Fruit fly (Drosophila melanogaster) whole organism, wandering third instar larva: ENCODE results near the gene CheB38a.

Experiments used
- Abd-B ChIP-seq: fragments of >200 bp; optimal IDR thresholded peaks from 2 replicates; lab custom pipeline; 2017; ENCODE audit warnings: missing biosample characterization, missing genetic modification characterization
- CG32264 ChIP-seq: fragments of 200-800 bp; sonication (Bioruptor generic); optimal IDR thresholded peaks from 2 replicates; lab custom pipeline; 2016; ENCODE audit warnings: missing biosample characterization, missing genetic modification characterization
- CG9705 ChIP-seq: fragments of 200-800 bp; sonication (Bioruptor generic); optimal IDR thresholded peaks from 2 replicates; lab custom pipeline; 2018; ENCODE audit warnings: missing biosample characterization, mild to moderate bottlenecking, missing genetic modification characterization
- CrebA ChIP-seq: fragments of 200-800 bp; sonication (Bioruptor generic); optimal IDR thresholded peaks from 2 replicates; lab custom pipeline; 2016; ENCODE audit warnings: missing biosample characterization, mild to moderate bottlenecking, missing genetic modification characterization, borderline replicate concordance
- Dfd ChIP-seq: fragments of >200 bp; optimal IDR thresholded peaks from 2 replicates; lab custom pipeline; 2017; ENCODE audit warnings: missing biosample characterization, missing genetic modification characterization
- Dif ChIP-seq: fragments of 200-275, 200-300 bp; sonication (Bioruptor generic); optimal IDR thresholded peaks from 2 replicates; lab custom pipeline; 2018; ENCODE audit warnings: missing biosample characterization, missing genetic modification characterization; ENCODE audit not compliant: partially characterized antibody
- GATAd ChIP-seq: sonication (Bioruptor generic); optimal IDR thresholded peaks from 2 replicates; lab custom pipeline; 2016; ENCODE audit warnings: missing biosample characterization, missing genetic modification characterization
- HLH106 ChIP-seq: fragments of 200-800 bp; optimal IDR thresholded peaks from 3 replicates; lab custom pipeline; 2019; ENCODE audit warnings: missing biosample characterization, mild to moderate bottlenecking, missing genetic modification characterization, moderate library complexity
- Hnf4 ChIP-seq: fragments of 200-800 bp; sonication (Bioruptor generic); optimal IDR thresholded peaks from 2 replicates; lab custom pipeline; 2016; ENCODE audit warnings: missing biosample characterization, mild to moderate bottlenecking, missing genetic modification characterization
- Hr78 ChIP-seq: fragments of >200 bp; optimal IDR thresholded peaks from 2 replicates; lab custom pipeline; 2017; ENCODE audit warnings: missing biosample characterization, missing genetic modification characterization
- Hr83 ChIP-seq: fragments of 200-300 bp; sonication (Bioruptor generic); optimal IDR thresholded peaks from 2 replicates; lab custom pipeline; 2016; ENCODE audit warnings: missing biosample characterization, mild to moderate bottlenecking, missing genetic modification characterization, moderate library complexity; ENCODE audit not compliant: poor library complexity, severe bottlenecking
- Jra ChIP-seq: sonication (Bioruptor generic); optimal IDR thresholded peaks from 2 replicates; lab custom pipeline; 2016; ENCODE audit warnings: missing biosample characterization, missing genetic modification characterization
- Mio ChIP-seq: sonication (Bioruptor generic); optimal IDR thresholded peaks from 2 replicates; lab custom pipeline; 2016; ENCODE audit warnings: missing biosample characterization, missing genetic modification characterization
- Myc ChIP-seq: fragments of >200 bp; optimal IDR thresholded peaks from 2 replicates; lab custom pipeline; 2017
- N ChIP-seq: fragments of >200 bp; optimal IDR thresholded peaks from 2 replicates; lab custom pipeline; 2018; ENCODE audit warnings: missing biosample characterization, missing external identifiers, missing genetic modification characterization
- OdsH ChIP-seq: fragments of 200-800 bp; sonication (Bioruptor generic); optimal IDR thresholded peaks from 2 replicates; lab custom pipeline; 2016; ENCODE audit warnings: missing biosample characterization, mild to moderate bottlenecking, missing genetic modification characterization
- Rel ChIP-seq, 2 experiments: fragments of 200-800 bp; sonication (Bioruptor generic) in 1 of 2; optimal IDR thresholded peaks; 2 replicates in 1 of 2; 3 replicates in 1 of 2; lab custom pipeline; 2016 to 2019; ENCODE audit warnings: mild to moderate bottlenecking in 2 of 2, missing biosample characterization in 2 of 2, missing genetic modification characterization in 2 of 2, moderate library complexity in 1 of 2
- Sp1 ChIP-seq: fragments of 200-800 bp; sonication (Bioruptor generic); optimal IDR thresholded peaks from 3 replicates; lab custom pipeline; 2019; ENCODE audit warnings: missing biosample characterization, mild to moderate bottlenecking, missing genetic modification characterization, moderate library complexity
- Vsx2 ChIP-seq: fragments of 200-300, 225-300 bp; sonication (Bioruptor generic); optimal IDR thresholded peaks from 2 replicates; lab custom pipeline; 2018; ENCODE audit warnings: missing biosample characterization, missing genetic modification characterization; ENCODE audit not compliant: partially characterized antibody
- br ChIP-seq: fragments of 200-800 bp; sonication (Bioruptor generic); optimal IDR thresholded peaks from 2 replicates; lab custom pipeline; 2016; ENCODE audit warnings: missing biosample characterization, missing genetic modification characterization
- brk ChIP-seq: fragments of 200-800 bp; sonication (Bioruptor generic); optimal IDR thresholded peaks from 2 replicates; lab custom pipeline; 2016; ENCODE audit warnings: missing biosample characterization, mild to moderate bottlenecking, missing genetic modification characterization
- dl ChIP-seq, 2 experiments: fragments of 175-275, 200-275 bp in 1 of 2; fragments of 200-275 bp in 1 of 2; sonication (Bioruptor generic); optimal IDR thresholded peaks; lab custom pipeline; 2018; ENCODE audit warnings: mild to moderate bottlenecking in 2 of 2, missing biosample characterization in 2 of 2, missing genetic modification characterization in 2 of 2, moderate library complexity in 2 of 2; ENCODE audit not compliant: partially characterized antibody in 2 of 2, insufficient read depth in 1 of 2
- dmrt93B ChIP-seq: fragments of 200-800 bp; sonication (Bioruptor generic); optimal IDR thresholded peaks from 2 replicates; lab custom pipeline; 2018; ENCODE audit warnings: missing biosample characterization, mild to moderate bottlenecking, missing genetic modification characterization
- dsf ChIP-seq: sonication (Bioruptor generic); optimal IDR thresholded peaks from 2 replicates; lab custom pipeline; 2016; ENCODE audit warnings: missing biosample characterization, missing genetic modification characterization, borderline replicate concordance
- ey ChIP-seq: fragments of 200-800 bp; sonication (Bioruptor generic); optimal IDR thresholded peaks from 2 replicates; lab custom pipeline; 2016; ENCODE audit warnings: missing biosample characterization, missing genetic modification characterization
- foxo ChIP-seq, 2 experiments: fragments of 200-800 bp; sonication (Bioruptor generic); optimal IDR thresholded peaks; 2 replicates in 1 of 2; 3 replicates in 1 of 2; lab custom pipeline; 2016 to 2017; ENCODE audit warnings: missing biosample characterization in 2 of 2, missing genetic modification characterization in 2 of 2
- fru ChIP-seq: fragments of 200-800 bp; sonication (Bioruptor generic); optimal IDR thresholded peaks from 3 replicates; lab custom pipeline; 2016; ENCODE audit warnings: missing biosample characterization, mild to moderate bottlenecking, missing genetic modification characterization
- h ChIP-seq: fragments of 200-800 bp; sonication (Bioruptor generic); optimal IDR thresholded peaks from 3 replicates; lab custom pipeline; 2016; ENCODE audit warnings: missing biosample characterization, mild to moderate bottlenecking, missing genetic modification characterization
- jim ChIP-seq: fragments of 175-275, 200-325 bp; sonication (Bioruptor generic); optimal IDR thresholded peaks from 2 replicates; lab custom pipeline; 2016; ENCODE audit warnings: missing biosample characterization, mild to moderate bottlenecking, missing genetic modification characterization
- lola ChIP-seq: fragments of >200 bp; optimal IDR thresholded peaks from 2 replicates; lab custom pipeline; 2017; ENCODE audit warnings: missing biosample characterization, missing genetic modification characterization
- pan ChIP-seq: fragments of >200 bp; optimal IDR thresholded peaks from 2 replicates; lab custom pipeline; 2017
- psq ChIP-seq: fragments of 200-800 bp; sonication (Bioruptor generic); optimal IDR thresholded peaks from 3 replicates; lab custom pipeline; 2017; ENCODE audit warnings: missing biosample characterization, mild to moderate bottlenecking, missing genetic modification characterization, moderate library complexity
- rgr ChIP-seq: fragments of 200-800 bp; sonication (Bioruptor generic); optimal IDR thresholded peaks from 3 replicates; lab custom pipeline; 2016; ENCODE audit warnings: missing biosample characterization, mild to moderate bottlenecking, missing genetic modification characterization
- sage ChIP-seq: fragments of 200-800 bp; sonication (Bioruptor generic); optimal IDR thresholded peaks from 2 replicates; lab custom pipeline; 2016; ENCODE audit warnings: missing biosample characterization, mild to moderate bottlenecking, missing genetic modification characterization
- sv ChIP-seq: fragments of 200-800 bp; sonication (Bioruptor generic); optimal IDR thresholded peaks from 3 replicates; lab custom pipeline; 2016; ENCODE audit warnings: missing biosample characterization, missing genetic modification characterization
- tai ChIP-seq: sonication (Bioruptor generic); optimal IDR thresholded peaks from 2 replicates; lab custom pipeline; 2016; ENCODE audit warnings: missing biosample characterization, missing genetic modification characterization
- usp ChIP-seq: fragments of >200 bp; optimal IDR thresholded peaks from 2 replicates; lab custom pipeline; 2017; ENCODE audit warnings: missing biosample characterization, missing genetic modification characterization
- woc ChIP-seq: sonication (Bioruptor generic); optimal IDR thresholded peaks from 2 replicates; lab custom pipeline; 2016; ENCODE audit warnings: missing biosample characterization, mild to moderate bottlenecking, missing genetic modification characterization

The CheB38a gene

DNA sequence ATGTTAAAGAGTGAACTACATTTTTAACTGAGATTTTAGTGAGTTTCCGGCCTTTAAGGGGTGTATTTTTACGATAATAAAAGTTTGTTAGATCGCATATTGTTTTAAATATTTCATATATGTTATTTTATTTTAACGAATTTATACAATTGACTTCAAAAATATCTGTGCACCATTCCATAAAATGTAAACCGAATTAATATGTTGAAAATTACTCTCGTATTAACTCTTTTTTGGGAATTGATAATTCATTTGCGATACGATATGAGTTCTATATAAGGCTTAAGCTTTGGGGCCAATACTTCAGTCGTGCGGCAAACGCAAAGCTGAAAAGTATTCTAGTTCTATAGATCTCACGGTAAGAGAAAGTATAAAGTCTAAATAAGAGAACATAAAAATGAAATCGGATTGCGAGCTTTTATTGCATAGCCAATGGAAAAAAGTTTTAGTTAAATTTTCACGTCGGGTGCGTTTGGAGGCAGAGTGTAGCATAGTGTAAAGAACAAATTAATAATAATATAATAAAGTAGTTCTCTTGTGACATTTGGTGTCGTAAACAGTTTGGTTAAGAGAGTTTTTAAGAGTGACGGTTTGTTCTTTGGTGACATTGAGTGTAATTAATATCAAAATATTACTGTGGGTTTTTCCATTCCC is 5.9 kb upstream of the CheB38a start:
- no peak for TF ChIP-seq CG9705 (GFP tag; lab: Kevin White, UChicago)
- TF ChIP-seq Myc (lab: Kevin White, UChicago) = no peak
- TF ChIP-seq h (GFP tag; lab: Kevin White, UChicago) = no peak
- TF ChIP-seq N (GFP tag; lab: Kevin White, UChicago) = no peak
- no peak for TF ChIP-seq Hr78 (GFP tag; lab: Kevin White, UChicago)
- TF ChIP-seq jim = no peak
- TF ChIP-seq Mio = no peak
- TF ChIP-seq Jra (GFP tag; lab: Kevin White, UChicago) = no peak
- no peak for TF ChIP-seq lola
- TF ChIP-seq HLH106 (tag; lab: Kevin White, UChicago) = no peak

DNA sequence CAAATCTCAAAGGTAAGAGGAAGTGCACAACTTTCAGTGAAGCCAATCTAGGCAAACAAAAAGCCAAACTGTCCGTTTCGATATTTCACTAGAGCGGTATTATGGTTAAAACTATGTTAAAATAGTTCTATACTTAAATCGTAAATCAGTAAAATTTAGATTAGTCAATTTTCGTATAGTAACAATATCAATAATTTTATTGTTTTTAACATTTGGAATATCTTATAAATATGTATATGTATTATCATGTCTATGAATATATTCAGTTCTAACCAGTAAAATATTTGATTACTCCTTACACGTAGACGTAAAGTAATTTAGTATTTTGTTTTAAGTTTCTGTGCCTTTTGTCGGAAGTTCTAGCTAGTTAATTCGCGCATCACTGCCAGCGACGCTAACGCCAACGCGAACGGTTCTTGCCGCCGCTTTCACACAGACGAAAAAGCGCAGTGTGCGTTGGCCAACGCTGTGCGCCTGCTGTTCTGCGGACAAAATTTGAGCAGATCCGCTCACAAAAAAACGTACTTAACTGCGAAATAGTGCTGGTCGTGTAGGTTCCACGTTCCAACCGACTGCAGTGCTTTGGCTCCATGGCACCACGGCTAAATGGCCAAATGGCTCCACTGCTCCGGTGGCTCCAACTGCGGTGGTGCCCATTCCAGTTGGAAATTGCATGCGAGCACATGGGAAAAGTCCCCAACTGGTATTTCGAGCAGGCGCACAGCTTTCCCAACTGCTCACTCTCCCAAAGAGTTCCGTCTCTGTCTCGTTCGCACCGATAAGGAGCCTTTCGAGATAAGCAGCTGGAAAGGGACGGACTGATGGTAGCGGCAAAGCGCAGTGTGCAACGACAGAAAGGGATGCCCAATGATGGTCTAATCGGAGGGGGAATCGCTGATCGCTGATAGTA is 5.1 kb upstream of the CheB38a start:
- TF ChIP-seq tai (GFP tag; lab: Kevin White, UChicago) = no peak
- TF ChIP-seq Jra (GFP tag; lab: Kevin White, UChicago) = no peak
- peak; percentile 84 for TF ChIP-seq Rel (GFP tag; optimal IDR thresholded peaks at IDR 0.05; lab: Kevin White, UChicago)
- peak; percentile 100 for TF ChIP-seq Rel (tag; optimal IDR thresholded peaks at IDR 0.05; lab: Kevin White, UChicago)
- no peak for TF ChIP-seq OdsH (GFP tag; lab: Kevin White, UChicago)
- TF ChIP-seq fru (GFP tag; lab: Kevin White, UChicago) = peak; percentile 0
- peak; percentile 49 for TF ChIP-seq HLH106 (tag; lab: Kevin White, UChicago)
- no peak for TF ChIP-seq lola
- TF ChIP-seq rgr (GFP tag; lab: Kevin White, UChicago) = peak; percentile 33
- TF ChIP-seq h (GFP tag; lab: Kevin White, UChicago) = peak; percentile 68
- TF ChIP-seq Hr83 (GFP tag; lab: Kevin White, UChicago) = peak; percentile 33
- no peak for TF ChIP-seq CG9705 (GFP tag; lab: Kevin White, UChicago)
- no peak for TF ChIP-seq Hnf4 (GFP tag; lab: Kevin White, UChicago)
- peak; percentile 48 for TF ChIP-seq woc (GFP tag; lab: Kevin White, UChicago)
- TF ChIP-seq dmrt93B = no peak
- TF ChIP-seq foxo (GFP tag; optimal IDR thresholded peaks at IDR 0.05; lab: Kevin White, UChicago) = no peak
- peak; percentile 65 for TF ChIP-seq CrebA (GFP tag; lab: Kevin White, UChicago)
- peak; percentile 6 for TF ChIP-seq brk (GFP tag; lab: Kevin White, UChicago)
- peak; percentile 74 for TF ChIP-seq Vsx2 (GFP tag; lab: Kevin White, UChicago)
- TF ChIP-seq jim = peak; percentile 70
- TF ChIP-seq Mio = no peak
- no peak for TF ChIP-seq usp (GFP tag; lab: Kevin White, UChicago)
- TF ChIP-seq Myc (lab: Kevin White, UChicago) = peak; percentile 91
- no peak for TF ChIP-seq pan
- no peak for TF ChIP-seq Hr78 (GFP tag; lab: Kevin White, UChicago)
- peak; percentile 59 for TF ChIP-seq br (GFP tag; lab: Kevin White, UChicago)
- peak; percentile 92 for TF ChIP-seq GATAd (GFP tag; lab: Kevin White, UChicago)
- peak; percentile 76 to 79 for TF ChIP-seq dl (GFP tag; optimal IDR thresholded peaks at IDR 0.05; lab: Kevin White, UChicago; ENCODE audit: insufficient read depth in 1 of 2, partially characterized antibody in 2 of 2)
- no peak for TF ChIP-seq Abd-B (GFP tag; lab: Kevin White, UChicago)
- TF ChIP-seq Dif (GFP tag; lab: Kevin White, UChicago) = peak; percentile 92
- TF ChIP-seq N (GFP tag; lab: Kevin White, UChicago) = no peak
- peak; percentile 13 for TF ChIP-seq Sp1 (GFP tag; lab: Kevin White, UChicago)
- no peak for TF ChIP-seq sv (GFP tag; lab: Kevin White, UChicago)
- TF ChIP-seq psq (GFP tag; lab: Kevin White, UChicago) = peak; percentile 13
- TF ChIP-seq Dfd (GFP tag; lab: Kevin White, UChicago) = no peak
- no peak for TF ChIP-seq CG32264
- no peak for TF ChIP-seq sage (GFP tag; lab: Kevin White, UChicago)
- no peak for TF ChIP-seq ey (GFP tag; lab: Kevin White, UChicago)
- no peak for TF ChIP-seq dsf (GFP tag; lab: Kevin White, UChicago)
